Fruit fly (Drosophila melanogaster) whole organism, pupa: Measurements from ENCODE around the gene Obp93a.

Source experiments
- CG10348 ChIP-seq: fragments of 200-800 bp; sonication (Bioruptor generic); IDR thresholded peaks from 2 replicates; pipeline ENCODE4 v1.3.6; 2022; ENCODE audit warnings: missing biosample characterization, missing genetic modification characterization
- CG12605 ChIP-seq: fragments of 200-800 bp; sonication (Bioruptor generic); IDR thresholded peaks from 2 replicates; pipeline ENCODE4 v1.3.6; 2022; ENCODE audit warnings: missing biosample characterization, missing genetic modification characterization
- CG13204 ChIP-seq: fragments of 200-800 bp; sonication (Bioruptor generic); optimal IDR thresholded peaks from 2 replicates; lab custom pipeline; 2018; ENCODE audit warnings: missing biosample characterization, mild to moderate bottlenecking, missing genetic modification characterization, moderate library complexity
- CG14655 ChIP-seq: fragments of 200-800 bp; sonication (Bioruptor generic); optimal IDR thresholded peaks from 3 replicates; lab custom pipeline; 2017; ENCODE audit warnings: mild to moderate bottlenecking, missing biosample characterization, missing genetic modification reagents, missing genetic modification characterization
- CG15710 ChIP-seq: fragments of 200-800 bp; sonication (Bioruptor generic); optimal IDR thresholded peaks from 2 replicates; lab custom pipeline; 2018; ENCODE audit warnings: missing biosample characterization, mild to moderate bottlenecking, missing genetic modification characterization, moderate library complexity
- CG17806 ChIP-seq: fragments of 200-800 bp; sonication (Bioruptor generic); optimal IDR thresholded peaks from 2 replicates; lab custom pipeline; 2018; ENCODE audit warnings: missing biosample characterization, mild to moderate bottlenecking, missing genetic modification characterization, moderate library complexity
- CG32121 ChIP-seq: fragments of 200-800 bp; sonication (Bioruptor generic); IDR thresholded peaks from 2 replicates; pipeline ENCODE4 v1.3.6; 2022; ENCODE audit warnings: missing biosample characterization, missing genetic modification characterization
- CG34367 ChIP-seq: fragments of 200-800 bp; sonication (Bioruptor generic); optimal IDR thresholded peaks from 2 replicates; lab custom pipeline; 2018; ENCODE audit warnings: missing biosample characterization, mild to moderate bottlenecking, missing genetic modification characterization
- CG4496 ChIP-seq: fragments of 200-800 bp; sonication (Bioruptor generic); IDR thresholded peaks from 3 replicates; pipeline ENCODE4 v1.3.6; 2022; ENCODE audit warnings: missing biosample characterization, missing genetic modification characterization
- CG8159 ChIP-seq: fragments of 200-800 bp; sonication (Bioruptor generic); optimal IDR thresholded peaks from 3 replicates; lab custom pipeline; 2018; ENCODE audit warnings: missing biosample characterization, mild to moderate bottlenecking, missing genetic modification characterization, moderate library complexity
- CG8301 ChIP-seq: fragments of 200-800 bp; sonication (Bioruptor generic); optimal IDR thresholded peaks from 2 replicates; lab custom pipeline; 2018; ENCODE audit warnings: missing biosample characterization, mild to moderate bottlenecking, missing genetic modification characterization
- CG9948 ChIP-seq: fragments of 200-800 bp; sonication (Bioruptor generic); optimal IDR thresholded peaks from 2 replicates; lab custom pipeline; 2018; ENCODE audit warnings: missing biosample characterization, mild to moderate bottlenecking, missing genetic modification characterization, moderate library complexity
- D1 ChIP-seq: fragments of 200-800 bp; sonication (Bioruptor generic); optimal IDR thresholded peaks from 2 replicates; lab custom pipeline; 2018; ENCODE audit warnings: missing biosample characterization, mild to moderate bottlenecking, missing genetic modification characterization, moderate library complexity
- EcR ChIP-seq: fragments of 200-800 bp; sonication (Bioruptor generic); optimal IDR thresholded peaks from 3 replicates; lab custom pipeline; 2019; ENCODE audit warnings: missing biosample characterization, missing genetic modification characterization, mild to moderate bottlenecking, moderate library complexity, missing genetic modification reagents
- Ets98B ChIP-seq: fragments of 200-800 bp; sonication (Bioruptor generic); IDR thresholded peaks from 2 replicates; pipeline ENCODE4 v1.3.6; 2022; ENCODE audit warnings: missing biosample characterization, missing genetic modification characterization
- Pif1A ChIP-seq: fragments of 200-800 bp; sonication (Bioruptor generic); optimal IDR thresholded peaks from 3 replicates; lab custom pipeline; 2016; ENCODE audit warnings: missing biosample characterization, missing genetic modification characterization
- Pif1B ChIP-seq: fragments of 200-800 bp; sonication (Bioruptor generic); optimal IDR thresholded peaks from 3 replicates; lab custom pipeline; 2016; ENCODE audit warnings: missing biosample characterization, missing genetic modification characterization
- Snoo ChIP-seq: fragments of 200-800 bp; sonication (Bioruptor generic); optimal IDR thresholded peaks from 3 replicates; lab custom pipeline; 2017; ENCODE audit warnings: missing biosample characterization, mild to moderate bottlenecking, missing genetic modification characterization, inconsistent platforms
- fd96Ca ChIP-seq: fragments of 200-800 bp; sonication (Bioruptor generic); IDR thresholded peaks from 3 replicates; pipeline ENCODE4 v1.3.6; 2022; ENCODE audit warnings: missing biosample characterization, missing genetic modification characterization
- gl ChIP-seq: fragments of 200-800 bp; sonication (Bioruptor generic); optimal IDR thresholded peaks from 2 replicates; lab custom pipeline; 2018; ENCODE audit warnings: missing biosample characterization, mild to moderate bottlenecking, missing genetic modification characterization
- rn ChIP-seq: fragments of 200-800 bp; sonication (Bioruptor generic); IDR thresholded peaks from 2 replicates; pipeline ENCODE4 v1.3.6; 2022; ENCODE audit warnings: missing biosample characterization, missing genetic modification characterization

Obp93a gene

dm6 chr3R:21161042-21161532 lies 31.6 kb upstream of the Obp93a start, which contains the start of gene cDIP:
Gene cDIP, minus strand, starts transcription at chr3R:21161092.
- TF ChIP-seq CG13204 (GFP tag; lab: Kevin White, UChicago): no peak
- no peak for TF ChIP-seq CG15710 (tag; lab: Kevin White, UChicago)
- TF ChIP-seq CG12605 (GFP tag; lab: Robert Waterston, UW): no peak
- TF ChIP-seq Ets98B (GFP tag; lab: Robert Waterston, UW): no peak
- TF ChIP-seq Pif1B (GFP tag; lab: Kevin White, UChicago): no peak
- no peak for TF ChIP-seq CG9948 (tag; lab: Kevin White, UChicago)
- no peak for TF ChIP-seq CG8159
- no peak for TF ChIP-seq fd96Ca (GFP tag; lab: Robert Waterston, UW)
- TF ChIP-seq CG14655 (GFP tag; lab: Kevin White, UChicago): no peak
- no peak for TF ChIP-seq CG4496 (GFP tag; lab: Robert Waterston, UW)
- TF ChIP-seq CG34367: no peak
- TF ChIP-seq Pif1A (GFP tag; lab: Kevin White, UChicago): no peak
- no peak for TF ChIP-seq D1
- no peak for TF ChIP-seq rn
- TF ChIP-seq EcR (GFP tag; lab: Kevin White, UChicago): no peak
- TF ChIP-seq CG8301 (tag; lab: Kevin White, UChicago): no peak
- no peak for TF ChIP-seq Snoo
- no peak for TF ChIP-seq CG32121
- no peak for TF ChIP-seq gl (tag; lab: Kevin White, UChicago)

DNA sequence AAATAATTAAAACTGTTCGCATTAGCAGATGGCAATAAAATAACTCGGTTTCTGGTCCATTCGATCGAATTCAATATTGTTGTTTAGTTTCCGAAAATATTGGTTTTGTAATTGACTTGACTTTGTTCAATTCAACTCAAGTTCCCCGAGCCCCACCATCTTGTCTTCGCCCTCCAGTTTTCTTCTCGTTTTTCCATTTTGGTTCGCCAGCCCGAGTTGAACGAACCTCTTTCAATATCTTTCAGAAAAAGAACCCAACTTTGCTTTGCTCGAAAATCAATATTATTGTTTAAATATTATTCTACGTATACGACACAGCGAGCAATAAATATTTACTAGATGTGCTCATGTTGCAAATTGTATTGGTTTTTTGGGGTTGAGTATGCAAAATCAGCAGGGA lies 29.1 kb upstream of the Obp93a start:
- TF ChIP-seq rn (no peak), D1 (no peak), Ets98B (GFP tag; lab: Robert Waterston, UW) (no peak), CG14655 (GFP tag; lab: Kevin White, UChicago) (no peak), CG32121 (no peak), fd96Ca (GFP tag; lab: Robert Waterston, UW) (no peak), CG17806 (tag; lab: Kevin White, UChicago) (no peak), Pif1B (GFP tag; lab: Kevin White, UChicago) (no peak), CG12605 (GFP tag; lab: Robert Waterston, UW) (no peak), CG8159 (no peak)

dm6 chr3R:21156572-21157480 lies 27.3 kb upstream of the Obp93a start:
- no peak for TF ChIP-seq CG8159
- no peak for TF ChIP-seq CG14655 (GFP tag; lab: Kevin White, UChicago)
- no peak for TF ChIP-seq CG4496 (GFP tag; lab: Robert Waterston, UW)
- TF ChIP-seq EcR (GFP tag; lab: Kevin White, UChicago): no peak
- TF ChIP-seq CG32121: no peak
- TF ChIP-seq Ets98B (GFP tag; lab: Robert Waterston, UW): no peak
- no peak for TF ChIP-seq CG12605 (GFP tag; lab: Robert Waterston, UW)
- TF ChIP-seq Snoo: no peak
- TF ChIP-seq CG34367: no peak
- no peak for TF ChIP-seq CG8301 (tag; lab: Kevin White, UChicago)
- TF ChIP-seq, all 21 proteins: peak for 0

- no peak for TF ChIP-seq CG12605 (GFP tag; lab: Robert Waterston, UW)
- TF ChIP-seq CG14655 (GFP tag; lab: Kevin White, UChicago): no peak
- no peak for TF ChIP-seq EcR (GFP tag; lab: Kevin White, UChicago)
- peak; percentile 27 for TF ChIP-seq Pif1B (GFP tag; lab: Kevin White, UChicago)
- TF ChIP-seq Pif1A (GFP tag; lab: Kevin White, UChicago): peak; percentile 12
- TF ChIP-seq CG32121: no peak
- TF ChIP-seq Snoo: no peak
- TF ChIP-seq CG10348 (GFP tag; lab: Robert Waterston, UW): no peak
- TF ChIP-seq, all 21 proteins: peak for 2
Measured at dm6 chr3R:21155931-21156488, 26.5 kb upstream of the Obp93a start.

dm6 chr3R:21154130-21154529 lies 24.6 kb upstream of the Obp93a start:
- no peak for TF ChIP-seq Snoo
- TF ChIP-seq fd96Ca (GFP tag; lab: Robert Waterston, UW): peak; percentile 33; the same call in 1 of the 3 replicates
- no peak for TF ChIP-seq CG34367
- TF ChIP-seq CG8159: no peak
- no peak for TF ChIP-seq rn
- peak; percentile 51; the same call in 1 of the 3 replicates for TF ChIP-seq CG4496 (GFP tag; lab: Robert Waterston, UW)

DNA sequence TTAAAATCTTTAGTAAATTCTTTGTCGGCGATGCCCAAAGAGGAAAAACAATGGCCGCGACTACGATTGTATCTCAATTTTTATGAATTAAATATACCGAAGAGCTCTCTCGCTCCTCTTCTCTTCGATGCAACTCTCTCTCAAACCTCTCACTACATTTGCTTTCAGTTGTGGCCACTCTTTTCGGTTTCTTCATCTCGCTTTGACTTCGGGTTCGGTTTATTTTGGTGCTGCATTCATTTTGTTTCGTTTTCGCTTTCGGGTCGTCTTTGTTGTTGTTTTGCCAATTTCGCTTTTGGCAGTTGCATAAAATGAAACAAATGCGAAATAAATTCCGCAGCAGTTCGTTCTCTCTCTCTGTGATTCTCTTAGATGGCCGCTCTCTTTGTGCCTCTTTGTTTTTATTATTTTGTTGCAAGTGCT lies 23.4 kb upstream of the Obp93a start:
- TF ChIP-seq CG4496 (GFP tag; lab: Robert Waterston, UW): peak; percentile 94
- peak; percentile 63; the same call in 1 of the 2 replicates for TF ChIP-seq rn
- peak; percentile 97 for TF ChIP-seq Ets98B (GFP tag; lab: Robert Waterston, UW)
- peak; percentile 54 for TF ChIP-seq CG9948 (tag; lab: Kevin White, UChicago)
- TF ChIP-seq gl (tag; lab: Kevin White, UChicago): peak; percentile 92
- TF ChIP-seq fd96Ca (GFP tag; lab: Robert Waterston, UW): peak; percentile 83; the same call in 2 of the 3 replicates
- peak; percentile 89 for TF ChIP-seq Snoo
- TF ChIP-seq CG14655 (GFP tag; lab: Kevin White, UChicago): peak; percentile 87
- no peak for TF ChIP-seq CG10348 (GFP tag; lab: Robert Waterston, UW)
- TF ChIP-seq CG8301 (tag; lab: Kevin White, UChicago): peak; percentile 84
- TF ChIP-seq CG12605 (GFP tag; lab: Robert Waterston, UW): peak; percentile 95
- peak; percentile 75 for TF ChIP-seq CG34367
- no peak for TF ChIP-seq D1
- peak; percentile 74 for TF ChIP-seq CG8159
- TF ChIP-seq Pif1A (GFP tag; lab: Kevin White, UChicago): peak; percentile 91
- TF ChIP-seq CG32121: peak; percentile 74; the same call in 1 of the 2 replicates
- peak; percentile 54 for TF ChIP-seq Pif1B (GFP tag; lab: Kevin White, UChicago)
- peak; percentile 71 for TF ChIP-seq CG15710 (tag; lab: Kevin White, UChicago)
- TF ChIP-seq EcR (GFP tag; lab: Kevin White, UChicago): peak; percentile 58
- peak; percentile 90 for TF ChIP-seq CG13204 (GFP tag; lab: Kevin White, UChicago)
- peak; percentile 70 for TF ChIP-seq CG17806 (tag; lab: Kevin White, UChicago)
